Worm (Caenorhabditis elegans) whole organism, late embryonic: ENCODE measurements around the gene ppm-1.H.

ENCODE experiments used
- ets-4 ChIP-seq: sonication (generic microtip); optimal IDR thresholded peaks from 2 replicates; lab custom pipeline; 2016; ENCODE audit warnings: missing genetic modification characterization, missing compliant biosample characterization
- hlh-30 ChIP-seq: sonication (generic microtip); optimal IDR thresholded peaks from 2 replicates; lab custom pipeline; 2017; ENCODE audit warnings: antibody characterized with exemption, missing genetic modification characterization, missing compliant biosample characterization; ENCODE audit not compliant: insufficient read depth
- nhr-11 ChIP-seq: fragments of 150-350 bp; optimal IDR thresholded peaks from 2 replicates; lab custom pipeline; 2014; ENCODE audit warnings: missing biosample characterization, missing genetic modification characterization
- pat-9 ChIP-seq: fragments of 200-800 bp; sonication (Bioruptor generic); optimal IDR thresholded peaks from 2 replicates; lab custom pipeline; 2018; ENCODE audit warnings: mild to moderate bottlenecking, missing genetic modification characterization, moderate library complexity, missing compliant biosample characterization

DNA sequence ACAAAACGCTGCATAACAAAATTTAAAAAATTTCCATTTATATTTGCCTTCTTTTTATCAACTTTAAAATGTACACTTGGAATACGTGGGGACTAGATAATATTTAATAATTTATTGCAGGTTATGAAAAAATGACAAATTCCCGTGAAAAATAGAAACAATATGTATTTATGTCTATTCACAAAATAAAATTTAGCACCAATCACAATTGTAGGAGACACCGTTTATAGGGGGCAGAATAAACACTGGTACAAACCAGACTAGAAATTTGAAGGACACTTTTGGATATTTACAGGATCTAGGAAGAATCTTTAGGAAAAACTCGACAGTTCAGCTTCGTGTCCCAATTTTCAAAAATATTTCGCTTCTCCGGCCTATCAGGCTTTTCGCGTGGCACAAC, 2.3 kb upstream of the ppm-1.H start, which contains the start of gene C42C1.3:
- TF ChIP-seq hlh-30 (tag; lab: Kevin White, UChicago), result no peak
- no peak for TF ChIP-seq nhr-11
- no peak for TF ChIP-seq pat-9 (tag; lab: Kevin White, UChicago)
- TF ChIP-seq ets-4, result no peak
